Fruit fly (Drosophila melanogaster): ENCODE data around the gene Hmgcr.

Hmgcr gene

dm6 chr3R:23734573-23735404 lies 1.7 kb downstream of the Hmgcr start (continued):
- no peak for TF ChIP-seq CG3032 (tag; optimal IDR thresholded peaks at IDR 0.05)
- TF ChIP-seq spab (GFP tag; optimal IDR thresholded peaks at IDR 0.05), result peak; percentile 26
- TF ChIP-seq CG6276 (GFP tag; optimal IDR thresholded peaks at IDR 0.05), result peak; percentile 71
- peak; percentile 28 for TF ChIP-seq CG9139 (GFP tag; optimal IDR thresholded peaks at IDR 0.05)
- peak; percentile 72 for TF ChIP-seq CG8119 (GFP tag; IDR thresholded peaks at IDR 0.05)
- no peak for TF ChIP-seq svp (GFP tag)
- peak; percentile 76 for TF ChIP-seq CG32006 (GFP tag; optimal IDR thresholded peaks at IDR 0.05)
- TF ChIP-seq lz (GFP tag; optimal IDR thresholded peaks at IDR 0.05), result no peak
- peak; percentile 35 for TF ChIP-seq CG34406 (GFP tag; optimal IDR thresholded peaks at IDR 0.05)
- 0 out of 3 replicates have a peak, but pooled peaks have one; percentile 36 for TF ChIP-seq CG6163 (GFP tag; IDR thresholded peaks at IDR 0.05)
- peak; percentile 61 for TF ChIP-seq Eip78C (GFP tag)
- TF ChIP-seq Gug (GFP tag; IDR thresholded peaks at IDR 0.05), result no peak
- TF ChIP-seq Ets96B (tag; optimal IDR thresholded peaks at IDR 0.05), result no peak
- TF ChIP-seq Hr4 (GFP tag; optimal IDR thresholded peaks at IDR 0.05), result peak; percentile 69
- TF ChIP-seq CG6854 (GFP tag; optimal IDR thresholded peaks at IDR 0.05), result no peak
- peak; percentile 32 for TF ChIP-seq dsx (GFP tag; optimal IDR thresholded peaks at IDR 0.05; ENCODE audit: poor library complexity, severe bottlenecking)

- TF ChIP-seq OdsH (GFP tag; optimal IDR thresholded peaks at IDR 0.05), result no peak
- TF ChIP-seq CG1621 (tag; optimal IDR thresholded peaks at IDR 0.05), result no peak
- peak in 1 of 2 experiments; percentile 11 for TF ChIP-seq ss (GFP tag; optimal IDR thresholded peaks at IDR 0.05)
- TF ChIP-seq CG4318 (GFP tag; optimal IDR thresholded peaks at IDR 0.05), result no peak
- TF ChIP-seq Eip78C (GFP tag), result peak; percentile 36
- TF ChIP-seq CG6163 (GFP tag; IDR thresholded peaks at IDR 0.05), result 0 out of 3 replicates have a peak, but pooled peaks have one; percentile 10
Measured at dm6 chr3R:23735648-23736047, 2.5 kb downstream of the Hmgcr start.

dm6 chr3R:23736365-23736764 lies 3.2 kb downstream of the Hmgcr start:
- TF ChIP-seq achi (GFP tag; optimal IDR thresholded peaks at IDR 0.05) (no peak), fkh (GFP tag; optimal IDR thresholded peaks at IDR 0.05) (peak; percentile 56)

dm6 chr3R:23737676-23738574 lies 4.8 kb downstream of the Hmgcr start:
- TF ChIP-seq CG10631 (GFP tag; optimal IDR thresholded peaks at IDR 0.05), result peak; percentile 26
- TF ChIP-seq CG8119 (GFP tag; IDR thresholded peaks at IDR 0.05), result no peak
- TF ChIP-seq CG32006 (GFP tag; optimal IDR thresholded peaks at IDR 0.05), result peak; percentile 81
- TF ChIP-seq CG7368 (GFP tag; optimal IDR thresholded peaks at IDR 0.05), result no peak
- TF ChIP-seq Hr4 (GFP tag; optimal IDR thresholded peaks at IDR 0.05), result peak; percentile 73
- TF ChIP-seq Met (GFP tag; optimal IDR thresholded peaks at IDR 0.05), result no peak
- TF ChIP-seq CG3032 (tag; optimal IDR thresholded peaks at IDR 0.05), result peak; percentile 4
- TF ChIP-seq CG11902 (GFP tag; optimal IDR thresholded peaks at IDR 0.05), result no peak
- peak; percentile 47 for TF ChIP-seq CG6276 (GFP tag; optimal IDR thresholded peaks at IDR 0.05)
- TF ChIP-seq CG3919 (GFP tag; optimal IDR thresholded peaks at IDR 0.05), result peak; percentile 17
- peak; percentile 61 for TF ChIP-seq Eip78C (GFP tag)
- peak; percentile 12 for TF ChIP-seq CG11762 (GFP tag; optimal IDR thresholded peaks at IDR 0.05; ENCODE audit: insufficient read depth)
- no peak for TF ChIP-seq esn (GFP tag; optimal IDR thresholded peaks at IDR 0.05)
- peak; percentile 28 for TF ChIP-seq Ets96B (tag; optimal IDR thresholded peaks at IDR 0.05)
- TF ChIP-seq CG6808 (GFP tag; optimal IDR thresholded peaks at IDR 0.05), result peak; percentile 55
- TF ChIP-seq CG8319 (GFP tag; optimal IDR thresholded peaks at IDR 0.05), result no peak
- peak in 1 of 2 experiments; percentile 50 for TF ChIP-seq ss (GFP tag; optimal IDR thresholded peaks at IDR 0.05)
- TF ChIP-seq CG8632 (GFP tag; optimal IDR thresholded peaks at IDR 0.05), result peak; percentile 41
- no peak for TF ChIP-seq cyc (GFP tag; optimal IDR thresholded peaks at IDR 0.05)
- peak; percentile 52 for TF ChIP-seq CG4318 (GFP tag; optimal IDR thresholded peaks at IDR 0.05)
- no peak for TF ChIP-seq net (GFP tag; optimal IDR thresholded peaks at IDR 0.05)
- no peak for TF ChIP-seq lz (GFP tag; optimal IDR thresholded peaks at IDR 0.05)
- TF ChIP-seq fkh (GFP tag; optimal IDR thresholded peaks at IDR 0.05), result peak; percentile 72
- TF ChIP-seq CG34406 (GFP tag; optimal IDR thresholded peaks at IDR 0.05), result peak; percentile 50
- TF ChIP-seq dac (GFP tag; optimal IDR thresholded peaks at IDR 0.05), result peak; percentile 1
- TF ChIP-seq achi (GFP tag; optimal IDR thresholded peaks at IDR 0.05), result peak; percentile 55
- TF ChIP-seq spab (GFP tag; optimal IDR thresholded peaks at IDR 0.05), result peak; percentile 46
- peak; percentile 16 for TF ChIP-seq pdm3 (GFP tag; optimal IDR thresholded peaks at IDR 0.05)
- TF ChIP-seq CG9139 (GFP tag; optimal IDR thresholded peaks at IDR 0.05), result peak; percentile 1
- peak; percentile 33 for TF ChIP-seq OdsH (GFP tag; optimal IDR thresholded peaks at IDR 0.05)
- peak; percentile 11 for TF ChIP-seq Sox14 (GFP tag; optimal IDR thresholded peaks at IDR 0.05)
- TF ChIP-seq vri (GFP tag; optimal IDR thresholded peaks at IDR 0.05), result no peak
- peak; percentile 25 for TF ChIP-seq acj6 (GFP tag; optimal IDR thresholded peaks at IDR 0.05)
